Fruit fly (Drosophila melanogaster) whole organism, prepupa: Measurements from ENCODE around the gene CG13258.

ENCODE experiments used
- Blimp-1 ChIP-seq: fragments of 200-800 bp; sonication (Bioruptor generic); optimal IDR thresholded peaks from 3 replicates; lab custom pipeline; 2017; ENCODE audit warnings: missing biosample characterization, missing genetic modification characterization, mild to moderate bottlenecking, moderate library complexity, missing genetic modification reagents
- CG10631 ChIP-seq: fragments of 200-800 bp; sonication (Bioruptor generic); optimal IDR thresholded peaks from 2 replicates; lab custom pipeline; 2016; ENCODE audit warnings: missing biosample characterization, missing genetic modification characterization
- CG10669 ChIP-seq: fragments of 200-800 bp; sonication (Bioruptor generic); optimal IDR thresholded peaks from 3 replicates; lab custom pipeline; 2018; ENCODE audit warnings: missing biosample characterization, mild to moderate bottlenecking, missing genetic modification characterization, moderate library complexity
- CG11294 ChIP-seq: fragments of 200-800 bp; sonication (Bioruptor generic); IDR thresholded peaks from 2 replicates; pipeline ENCODE4 v1.3.6; 2022; ENCODE audit warnings: missing biosample characterization, missing genetic modification characterization
- CG11902 ChIP-seq: fragments of 200-800 bp; sonication (Bioruptor generic); optimal IDR thresholded peaks from 3 replicates; lab custom pipeline; 2016; ENCODE audit warnings: missing biosample characterization, missing genetic modification characterization
- CG16779 ChIP-seq: fragments of 200-800 bp; sonication (Bioruptor generic); optimal IDR thresholded peaks from 3 replicates; lab custom pipeline; 2017; ENCODE audit warnings: missing biosample characterization, mild to moderate bottlenecking, missing genetic modification characterization
- CG3032 ChIP-seq: fragments of 200-800 bp; optimal IDR thresholded peaks from 2 replicates; lab custom pipeline; 2019; ENCODE audit warnings: missing biosample characterization, mild to moderate bottlenecking, missing genetic modification characterization, moderate library complexity
- CG31627 ChIP-seq: fragments of 200-800 bp; sonication (Bioruptor generic); optimal IDR thresholded peaks from 3 replicates; lab custom pipeline; 2016; ENCODE audit warnings: missing biosample characterization, missing genetic modification characterization
- CG32006 ChIP-seq: fragments of 200-800 bp; sonication (Bioruptor generic); optimal IDR thresholded peaks from 3 replicates; lab custom pipeline; 2017; ENCODE audit warnings: missing biosample characterization, mild to moderate bottlenecking, missing genetic modification characterization
- CG34406 ChIP-seq: fragments of 200-800 bp; sonication (Bioruptor generic); optimal IDR thresholded peaks from 3 replicates; lab custom pipeline; 2016; ENCODE audit warnings: missing biosample characterization, missing genetic modification characterization
- CG4318 ChIP-seq: fragments of 200-800 bp; sonication (Bioruptor generic); optimal IDR thresholded peaks from 3 replicates; lab custom pipeline; 2017; ENCODE audit warnings: missing biosample characterization, mild to moderate bottlenecking, missing genetic modification characterization
- CG6276 ChIP-seq: fragments of 200-800 bp; sonication (Bioruptor generic); optimal IDR thresholded peaks from 2 replicates; lab custom pipeline; 2017; ENCODE audit warnings: missing biosample characterization, mild to moderate bottlenecking, missing genetic modification characterization
- CG6792 ChIP-seq: fragments of 200-800 bp; sonication (Bioruptor generic); optimal IDR thresholded peaks from 3 replicates; lab custom pipeline; 2016; ENCODE audit warnings: missing biosample characterization, missing genetic modification characterization
- CG6808 ChIP-seq: fragments of 200-800 bp; sonication (Bioruptor generic); optimal IDR thresholded peaks from 3 replicates; lab custom pipeline; 2017; ENCODE audit warnings: missing biosample characterization, missing genetic modification characterization, mild to moderate bottlenecking, moderate library complexity, missing genetic modification reagents
- CG6854 ChIP-seq: fragments of 200-800 bp; sonication (Bioruptor generic); optimal IDR thresholded peaks from 2 replicates; lab custom pipeline; 2017; ENCODE audit warnings: missing biosample characterization, mild to moderate bottlenecking, missing genetic modification characterization
- CG7368 ChIP-seq: fragments of 200-800 bp; sonication (Bioruptor generic); optimal IDR thresholded peaks from 3 replicates; lab custom pipeline; 2016; ENCODE audit warnings: missing biosample characterization, missing genetic modification characterization
- CG8119 ChIP-seq: fragments of 200-800 bp; sonication (Bioruptor generic); IDR thresholded peaks from 3 replicates; pipeline ENCODE4 v1.3.6; 2022; ENCODE audit warnings: missing biosample characterization, missing genetic modification characterization
- CG8319 ChIP-seq: fragments of 200-800 bp; sonication (Bioruptor generic); optimal IDR thresholded peaks from 3 replicates; lab custom pipeline; 2016; ENCODE audit warnings: missing biosample characterization, missing genetic modification characterization
- CG8632 ChIP-seq: fragments of 200-800 bp; sonication (Bioruptor generic); optimal IDR thresholded peaks from 3 replicates; lab custom pipeline; 2016; ENCODE audit warnings: missing biosample characterization, missing genetic modification characterization
- CG9139 ChIP-seq: fragments of 200-800 bp; sonication (Bioruptor generic); optimal IDR thresholded peaks from 3 replicates; lab custom pipeline; 2017; ENCODE audit warnings: missing biosample characterization, mild to moderate bottlenecking, missing genetic modification characterization
- Eip75B ChIP-seq: fragments of 200-800 bp; sonication (Bioruptor generic); optimal IDR thresholded peaks from 3 replicates; lab custom pipeline; 2016; ENCODE audit warnings: missing biosample characterization, missing genetic modification characterization
- Eip78C ChIP-seq: fragments of 200-800 bp; sonication (Bioruptor generic); peaks from one replicate; lab custom pipeline; 2016; ENCODE audit warnings: missing biosample characterization, missing genetic modification characterization
- Eip93F ChIP-seq: fragments of 200-800 bp; sonication (Bioruptor generic); optimal IDR thresholded peaks from 2 replicates; lab custom pipeline; 2016; ENCODE audit warnings: missing biosample characterization, mild to moderate bottlenecking, missing genetic modification characterization
- Ets96B ChIP-seq: fragments of 200-800 bp; optimal IDR thresholded peaks from 2 replicates; lab custom pipeline; 2019; ENCODE audit warnings: missing biosample characterization, mild to moderate bottlenecking, missing genetic modification characterization, moderate library complexity
- Gug ChIP-seq: fragments of 200-800 bp; sonication (Bioruptor generic); IDR thresholded peaks from 2 replicates; pipeline ENCODE4 v1.3.6; 2022; ENCODE audit warnings: missing biosample characterization, missing genetic modification characterization
- Hr38 ChIP-seq: sonication (Bioruptor generic); optimal IDR thresholded peaks from 2 replicates; lab custom pipeline; 2016; ENCODE audit warnings: missing biosample characterization, missing genetic modification characterization
- Hr4 ChIP-seq: fragments of 200-800 bp; sonication (Bioruptor generic); optimal IDR thresholded peaks from 3 replicates; lab custom pipeline; 2016; ENCODE audit warnings: missing biosample characterization, missing genetic modification characterization
- Lpt ChIP-seq: fragments of 200-800 bp; sonication (Bioruptor generic); optimal IDR thresholded peaks from 3 replicates; lab custom pipeline; 2016; ENCODE audit warnings: missing biosample characterization, missing genetic modification characterization
- Met ChIP-seq: fragments of 200-800 bp; sonication (Bioruptor generic); optimal IDR thresholded peaks from 3 replicates; lab custom pipeline; 2016; ENCODE audit warnings: missing biosample characterization, missing genetic modification characterization
- OdsH ChIP-seq: fragments of 200-800 bp; sonication (Bioruptor generic); optimal IDR thresholded peaks from 3 replicates; lab custom pipeline; 2016; ENCODE audit warnings: missing biosample characterization, missing genetic modification characterization
- Sox102F ChIP-seq: fragments of 200-800 bp; sonication (Bioruptor generic); optimal IDR thresholded peaks from 2 replicates; lab custom pipeline; 2016; ENCODE audit warnings: missing biosample characterization, mild to moderate bottlenecking, missing genetic modification characterization
- Sox15 ChIP-seq: fragments of 200-800 bp; sonication (Bioruptor generic); optimal IDR thresholded peaks from 3 replicates; lab custom pipeline; 2016; ENCODE audit warnings: missing biosample characterization, missing genetic modification characterization
- achi ChIP-seq: fragments of 200-800 bp; sonication (Bioruptor generic); optimal IDR thresholded peaks from 3 replicates; lab custom pipeline; 2016; ENCODE audit warnings: missing biosample characterization, missing genetic modification characterization
- acj6 ChIP-seq: fragments of 200-800 bp; sonication (Bioruptor generic); optimal IDR thresholded peaks from 3 replicates; lab custom pipeline; 2016; ENCODE audit warnings: missing biosample characterization, missing genetic modification characterization
- cyc ChIP-seq: fragments of 200-800 bp; sonication (Bioruptor generic); optimal IDR thresholded peaks from 3 replicates; lab custom pipeline; 2016; ENCODE audit warnings: missing biosample characterization, missing genetic modification characterization
- dac ChIP-seq: fragments of 200-800 bp; sonication (Bioruptor generic); optimal IDR thresholded peaks from 2 replicates; lab custom pipeline; 2017; ENCODE audit warnings: missing biosample characterization, mild to moderate bottlenecking, missing genetic modification characterization
- dsx ChIP-seq: fragments of 200-800 bp; optimal IDR thresholded peaks from 3 replicates; lab custom pipeline; 2019; ENCODE audit warnings: missing biosample characterization, mild to moderate bottlenecking, missing genetic modification characterization, moderate library complexity; ENCODE audit not compliant: poor library complexity, severe bottlenecking
- eg ChIP-seq: fragments of 200-800 bp; sonication (Bioruptor generic); IDR thresholded peaks from 3 replicates; pipeline ENCODE4 v1.3.6; 2022; ENCODE audit warnings: missing biosample characterization, missing genetic modification characterization
- esn ChIP-seq: fragments of 200-800 bp; sonication (Bioruptor generic); optimal IDR thresholded peaks from 2 replicates; lab custom pipeline; 2016; ENCODE audit warnings: missing biosample characterization, mild to moderate bottlenecking, missing genetic modification characterization, moderate library complexity
- fd85E ChIP-seq: fragments of 200-800 bp; sonication (Bioruptor generic); optimal IDR thresholded peaks from 3 replicates; lab custom pipeline; 2016; ENCODE audit warnings: missing biosample characterization, missing genetic modification characterization
- fkh ChIP-seq: fragments of 200-800 bp; sonication (Bioruptor generic); optimal IDR thresholded peaks from 3 replicates; lab custom pipeline; 2017; ENCODE audit warnings: missing biosample characterization, mild to moderate bottlenecking, missing genetic modification characterization, moderate library complexity
- lz ChIP-seq: fragments of 200-800 bp; sonication (Bioruptor generic); optimal IDR thresholded peaks from 3 replicates; lab custom pipeline; 2016; ENCODE audit warnings: missing biosample characterization, missing genetic modification characterization
- net ChIP-seq: fragments of 200-800 bp; sonication (Bioruptor generic); optimal IDR thresholded peaks from 3 replicates; lab custom pipeline; 2016; ENCODE audit warnings: missing biosample characterization, missing genetic modification characterization
- pdm3 ChIP-seq: fragments of 200-800 bp; sonication (Bioruptor generic); optimal IDR thresholded peaks from 3 replicates; lab custom pipeline; 2016; ENCODE audit warnings: missing biosample characterization, missing genetic modification characterization
- salr ChIP-seq, 2 experiments: fragments of 200-800 bp; sonication (Bioruptor generic); optimal IDR thresholded peaks; 3 replicates each; lab custom pipeline; 2016 to 2018; ENCODE audit warnings: missing biosample characterization in 2 of 2, missing genetic modification characterization in 2 of 2, mild to moderate bottlenecking in 1 of 2
- spab ChIP-seq: fragments of 200-800 bp; sonication (Bioruptor generic); optimal IDR thresholded peaks from 2 replicates; lab custom pipeline; 2017; ENCODE audit warnings: missing biosample characterization, mild to moderate bottlenecking, missing genetic modification characterization, missing genetic modification reagents
- ss ChIP-seq, 2 experiments: fragments of 200-800 bp; sonication (Bioruptor generic); optimal IDR thresholded peaks; 2 replicates in 1 of 2; 3 replicates in 1 of 2; lab custom pipeline; 2017 to 2018; ENCODE audit warnings: mild to moderate bottlenecking in 2 of 2, missing biosample characterization in 2 of 2, missing genetic modification characterization in 2 of 2, moderate library complexity in 1 of 2
- svp ChIP-seq: fragments of 200-800 bp; sonication (Bioruptor generic); peaks from one replicate; lab custom pipeline; 2016; ENCODE audit warnings: missing biosample characterization, missing genetic modification characterization
- topi ChIP-seq: fragments of 200-800 bp; sonication (Bioruptor generic); optimal IDR thresholded peaks from 3 replicates; lab custom pipeline; 2016; ENCODE audit warnings: missing biosample characterization, missing genetic modification characterization
- vri ChIP-seq: fragments of 200-800 bp; sonication (Bioruptor generic); optimal IDR thresholded peaks from 3 replicates; lab custom pipeline; 2016; ENCODE audit warnings: missing biosample characterization, mild to moderate bottlenecking, missing genetic modification characterization

The CG13258 gene

dm6 chr2L:16257227-16258071 lies 35.4 kb downstream of the CG13258 start, which contains the start of the genes PRL-1 and EndoGI:
Gene PRL-1 (minus strand): TSS chr2L:16257606.
Gene EndoGI (plus strand): TSS chr2L:16257688.
- TF ChIP-seq Sox15 (GFP tag; lab: Kevin White, UChicago) (peak; percentile 31), topi (peak; percentile 41), fkh (GFP tag; lab: Kevin White, UChicago) (peak; percentile 58), Lpt (GFP tag; lab: Kevin White, UChicago) (peak; percentile 45), Hr4 (peak; percentile 69), Eip75B (GFP tag; lab: Kevin White, UChicago) (peak; percentile 15), CG8632 (GFP tag; lab: Kevin White, UChicago) (peak; percentile 85), dac (GFP tag; lab: Kevin White, UChicago) (no peak), CG4318 (GFP tag; lab: Kevin White, UChicago) (no peak), Blimp-1 (GFP tag; lab: Kevin White, UChicago) (peak; percentile 39), CG8319 (GFP tag; lab: Kevin White, UChicago) (peak; percentile 40), dsx (peak; percentile 79), Eip93F (GFP tag; lab: Kevin White, UChicago) (peak; percentile 58), CG6808 (GFP tag; lab: Kevin White, UChicago) (peak; percentile 56), CG8119 (GFP tag; lab: Robert Waterston, UW) (peak; percentile 92), achi (GFP tag; lab: Kevin White, UChicago) (peak; percentile 72), Gug (GFP tag; lab: Robert Waterston, UW) (no peak; the same call in 1 of the 2 replicates), spab (GFP tag; lab: Kevin White, UChicago) (no peak), ss (GFP tag; optimal IDR thresholded peaks at IDR 0.05; lab: Kevin White, UChicago) (peak; percentile 13 to 54), lz (peak; percentile 34), CG6854 (GFP tag; lab: Kevin White, UChicago) (no peak), OdsH (GFP tag; lab: Kevin White, UChicago) (peak; percentile 72), CG3032 (tag; lab: Kevin White, UChicago) (peak; percentile 79), esn (GFP tag; lab: Kevin White, UChicago) (peak; percentile 67), pdm3 (GFP tag; lab: Kevin White, UChicago) (no peak), CG10669 (GFP tag; lab: Kevin White, UChicago) (peak; percentile 61), Sox102F (no peak), salr (GFP tag; optimal IDR thresholded peaks at IDR 0.05; lab: Kevin White, UChicago) (peak in 1 of 2 experiments; percentile 76), CG6792 (GFP tag; lab: Kevin White, UChicago) (peak; percentile 74), vri (peak; percentile 24), CG10631 (GFP tag; lab: Kevin White, UChicago) (peak; percentile 77), CG32006 (GFP tag; lab: Kevin White, UChicago) (peak; percentile 68), CG16779 (tag; lab: Kevin White, UChicago) (no peak), CG6276 (GFP tag; lab: Kevin White, UChicago) (no peak), Eip78C (GFP tag; lab: Kevin White, UChicago) (peak; percentile 85), CG9139 (GFP tag; lab: Kevin White, UChicago) (peak; percentile 68), eg (GFP tag; lab: Robert Waterston, UW) (no peak; the same call in 1 of the 3 replicates), net (GFP tag; lab: Kevin White, UChicago) (peak; percentile 79), Met (no peak), CG31627 (peak; percentile 28), Hr38 (GFP tag; lab: Kevin White, UChicago) (no peak), CG34406 (GFP tag; lab: Kevin White, UChicago) (peak; percentile 86), svp (GFP tag; lab: Kevin White, UChicago) (no peak), CG7368 (GFP tag; lab: Kevin White, UChicago) (peak; percentile 65), Ets96B (tag; lab: Kevin White, UChicago) (peak; percentile 81), CG11902 (GFP tag; lab: Kevin White, UChicago) (no peak), fd85E (GFP tag; lab: Kevin White, UChicago) (no peak), cyc (GFP tag; lab: Kevin White, UChicago) (peak; percentile 49), acj6 (GFP tag; lab: Kevin White, UChicago) (peak; percentile 80), CG11294 (peak; percentile 68; the same call in 1 of the 2 replicates)
